Worm (Caenorhabditis elegans): Measurements from ENCODE around the gene cbp-2.

ce11 chrIII:9885609-9886008, 37.4 kb upstream of the cbp-2 start:
- TF ChIP-seq unc-62 (GFP tag; optimal IDR thresholded peaks at IDR 0.05) (no peak), nhr-237 (tag; optimal IDR thresholded peaks at IDR 0.05) (no peak), ama-1 (optimal IDR thresholded peaks at IDR 0.05) (no peak), fos-1 (tag; optimal IDR thresholded peaks at IDR 0.05) (no peak), unc-39 (tag; optimal IDR thresholded peaks at IDR 0.05) (no peak), elt-3 (tag; optimal IDR thresholded peaks at IDR 0.05) (no peak)

Data from whole organism, L3 larva.